Fruit fly (Drosophila melanogaster): ENCODE results near the gene Hex-t1.

The Hex-t1 gene

dm6 chr3R:26450371-26450770 is 1.5 kb downstream of the Hex-t1 start, which contains the start of gene Hex-t2:
Gene Hex-t2, plus strand, starts transcription at chr3R:26450671.
- TF ChIP-seq trh (GFP tag; optimal IDR thresholded peaks at IDR 0.05): no peak
- no peak for TF ChIP-seq ssp (GFP tag; IDR thresholded peaks at IDR 0.05)
- no peak for TF ChIP-seq chm (GFP tag; IDR thresholded peaks at IDR 0.05)
- TF ChIP-seq CG15011 (GFP tag; optimal IDR thresholded peaks at IDR 0.05): no peak
- no peak for TF ChIP-seq CG17612 (GFP tag; IDR thresholded peaks at IDR 0.05)
- TF ChIP-seq CG12236 (GFP tag; optimal IDR thresholded peaks at IDR 0.05): no peak
- TF ChIP-seq CG43689 (GFP tag; IDR thresholded peaks at IDR 0.05): no peak
- no peak for TF ChIP-seq cas (GFP tag; IDR thresholded peaks at IDR 0.05)
- TF ChIP-seq CG18764 (GFP tag; optimal IDR thresholded peaks at IDR 0.05): no peak
- TF ChIP-seq disco-r (GFP tag; optimal IDR thresholded peaks at IDR 0.05): no peak
- no peak for TF ChIP-seq Atf3 (GFP tag; optimal IDR thresholded peaks at IDR 0.05)
- TF ChIP-seq BtbVII (GFP tag; optimal IDR thresholded peaks at IDR 0.05): no peak
- TF ChIP-seq peb (GFP tag; IDR thresholded peaks at IDR 0.05): no peak
- TF ChIP-seq CG6654 (GFP tag; optimal IDR thresholded peaks at IDR 0.05): no peak
- no peak for TF ChIP-seq CG16779 (GFP tag; IDR thresholded peaks at IDR 0.05)
- no peak for TF ChIP-seq ac (GFP tag; optimal IDR thresholded peaks at IDR 0.05)

- peak; percentile 18 for TF ChIP-seq HmgD (GFP tag; optimal IDR thresholded peaks at IDR 0.05)
- TF ChIP-seq her (GFP tag; optimal IDR thresholded peaks at IDR 0.05): no peak
- 0 out of 2 replicates have a peak, but pooled peaks have one; percentile 26 for TF ChIP-seq Scr (GFP tag; IDR thresholded peaks at IDR 0.05; ENCODE audit: partially characterized antibody)
- peak; percentile 87 for TF ChIP-seq gfzf (GFP tag; optimal IDR thresholded peaks at IDR 0.05)
- TF ChIP-seq BEAF-32 (GFP tag; optimal IDR thresholded peaks at IDR 0.05): peak; percentile 22
- TF ChIP-seq CG13287 (GFP tag; IDR thresholded peaks at IDR 0.05; ENCODE audit: partially characterized antibody): peak; percentile 68
- no peak for TF ChIP-seq Ets65A (GFP tag)
- TF ChIP-seq MESR4 (GFP tag; optimal IDR thresholded peaks at IDR 0.05): peak; percentile 80
- 0 out of 3 replicates have a peak, but pooled peaks have one; percentile 24 for TF ChIP-seq knrl (GFP tag; IDR thresholded peaks at IDR 0.05; ENCODE audit: partially characterized antibody)
- peak; percentile 38; the same call in 1 of the 2 replicates for TF ChIP-seq Dref (GFP tag; IDR thresholded peaks at IDR 0.05)
- peak; percentile 59 for TF ChIP-seq CG3847 (GFP tag; IDR thresholded peaks at IDR 0.05)
- TF ChIP-seq CG4617 (GFP tag; optimal IDR thresholded peaks at IDR 0.05; ENCODE audit: borderline replicate concordance): peak; percentile 66
- TF ChIP-seq YL-1 (GFP tag; optimal IDR thresholded peaks at IDR 0.05): peak; percentile 25
- peak; percentile 59 for TF ChIP-seq CG1603 (tag; optimal IDR thresholded peaks at IDR 0.05)
- peak; percentile 71 for TF ChIP-seq trem (tag; optimal IDR thresholded peaks at IDR 0.05)
- TF ChIP-seq sd (tag; optimal IDR thresholded peaks at IDR 0.05): peak; percentile 79
- TF ChIP-seq gro (GFP tag; optimal IDR thresholded peaks at IDR 0.05): peak; percentile 16
- TF ChIP-seq Stat92E (GFP tag; optimal IDR thresholded peaks at IDR 0.05): peak in 1 of 3 experiments; percentile 3
- TF ChIP-seq CG3163 (GFP tag; optimal IDR thresholded peaks at IDR 0.05): no peak
- peak; percentile 99 for TF ChIP-seq CG14710 (tag; optimal IDR thresholded peaks at IDR 0.05)
- peak; percentile 64 for TF ChIP-seq CG9797 (GFP tag; optimal IDR thresholded peaks at IDR 0.05)
- TF ChIP-seq nerfin-1 (tag; optimal IDR thresholded peaks at IDR 0.05): peak; percentile 30
- TF ChIP-seq Dp (GFP tag; optimal IDR thresholded peaks at IDR 0.05): peak; percentile 88
- peak; percentile 7 for TF ChIP-seq nmo (GFP tag; optimal IDR thresholded peaks at IDR 0.05)
- peak; percentile 44; the same call in 2 of the 3 replicates for TF ChIP-seq CG34224 (GFP tag; IDR thresholded peaks at IDR 0.05; ENCODE audit: partially characterized antibody)
- no peak for TF ChIP-seq CG18619 (GFP tag; optimal IDR thresholded peaks at IDR 0.05)
- TF ChIP-seq CG7556 (GFP tag; optimal IDR thresholded peaks at IDR 0.05): no peak
- TF ChIP-seq tx (GFP tag; optimal IDR thresholded peaks at IDR 0.05): peak; percentile 24
- TF ChIP-seq CG4820 (GFP tag; optimal IDR thresholded peaks at IDR 0.05): no peak
- TF ChIP-seq Dll (GFP tag; IDR thresholded peaks at IDR 0.05; ENCODE audit: partially characterized antibody): peak; percentile 40; the same call in 2 of the 4 replicates
- TF ChIP-seq NK7.1 (GFP tag; optimal IDR thresholded peaks at IDR 0.05): no peak
- no peak for TF ChIP-seq CHES-1-like (GFP tag; optimal IDR thresholded peaks at IDR 0.05)
- peak; percentile 15 for TF ChIP-seq Sin3A (optimal IDR thresholded peaks at IDR 0.05)
- peak; percentile 91 for TF ChIP-seq stwl (tag; optimal IDR thresholded peaks at IDR 0.05)
Measured at dm6 chr3R:26452345-26452744, 3.5 kb downstream of the Hex-t1 start, which contains the start of gene CG5447. Gene CG5447, plus strand, starts transcription at chr3R:26452534.

Data from whole organism, embryonic.